Worm (Caenorhabditis elegans) whole organism, young adult: ENCODE measurements around the gene oac-51.
A peak's percentile ranks its signal among the peaks of the same experiment; 100 is the strongest.

Experiments used
- B0019.2 ChIP-seq: fragments of 200-800 bp; sonication (Bioruptor generic); conservative IDR thresholded peaks from 2 replicates; pipeline ENCODE4 v1.3.6; 2022; ENCODE audit warnings: missing genetic modification reagents, missing genetic modification characterization, missing compliant biosample characterization
- B0035.1 ChIP-seq: sonication (generic microtip); optimal IDR thresholded peaks from 2 replicates; lab custom pipeline; 2016; ENCODE audit warnings: missing genetic modification characterization, mild to moderate bottlenecking, missing compliant biosample characterization, missing genotype, missing genetic modification reagents
- B0261.1 ChIP-seq: sonication (generic microtip); optimal IDR thresholded peaks from 2 replicates; lab custom pipeline; 2016; ENCODE audit warnings: mild to moderate bottlenecking, missing genetic modification characterization, moderate library complexity, missing compliant biosample characterization
- C17E4.6 ChIP-seq: fragments of 200-800 bp; sonication (Bioruptor generic); IDR thresholded peaks from 2 replicates; pipeline ENCODE4 v1.3.6; 2022; ENCODE audit warnings: missing genetic modification reagents, missing genetic modification characterization, missing compliant biosample characterization
- F23B12.7 ChIP-seq: sonication (generic microtip); optimal IDR thresholded peaks from 2 replicates; lab custom pipeline; 2017; ENCODE audit warnings: missing genetic modification characterization, mild to moderate bottlenecking, missing compliant biosample characterization, antibody characterized with exemption, moderate library complexity; ENCODE audit not compliant: insufficient read depth
- K11D2.4 ChIP-seq: fragments of 200-800 bp; sonication (Bioruptor generic); IDR thresholded peaks from 2 replicates; pipeline ENCODE4 v1.3.6; 2022; ENCODE audit warnings: missing genetic modification reagents, missing genetic modification characterization, missing compliant biosample characterization
- K12H6.12 ChIP-seq: fragments of 200-800 bp; sonication (Bioruptor generic); optimal IDR thresholded peaks from 2 replicates; lab custom pipeline; 2018; ENCODE audit warnings: mild to moderate bottlenecking, missing genetic modification characterization, missing compliant biosample characterization
- T26A5.8 ChIP-seq: sonication (generic microtip); optimal IDR thresholded peaks from 2 replicates; lab custom pipeline; 2016; ENCODE audit warnings: missing genetic modification characterization, missing compliant biosample characterization
- Y53F4B.3 ChIP-seq: fragments of 200-800 bp; sonication (Bioruptor generic); IDR thresholded peaks from 2 replicates; pipeline ENCODE4 v1.3.6; 2022; ENCODE audit warnings: missing genetic modification reagents, missing genetic modification characterization, missing compliant biosample characterization
- Y56A3A.18 ChIP-seq: fragments of 200-800 bp; sonication (Bioruptor generic); IDR thresholded peaks from 2 replicates; pipeline ENCODE4 v1.3.6; 2022; ENCODE audit warnings: missing genetic modification reagents, missing genetic modification characterization, missing compliant biosample characterization
- aptf-2 ChIP-seq: fragments of 200-800 bp; sonication (Bioruptor generic); conservative IDR thresholded peaks from 2 replicates; pipeline ENCODE4 v1.3.6; 2022; ENCODE audit warnings: missing genetic modification reagents, missing genetic modification characterization, missing compliant biosample characterization
- aptf-3 ChIP-seq: fragments of 200-800 bp; sonication (Bioruptor generic); IDR thresholded peaks from 2 replicates; pipeline ENCODE4 v1.3.6; 2022; ENCODE audit warnings: missing genetic modification characterization, missing compliant biosample characterization
- atf-7 ChIP-seq: sonication (generic microtip); optimal IDR thresholded peaks from 2 replicates; lab custom pipeline; 2017; ENCODE audit warnings: mild to moderate bottlenecking, missing genetic modification characterization, missing compliant biosample characterization
- athp-1 ChIP-seq: sonication (generic microtip); optimal IDR thresholded peaks from 2 replicates; lab custom pipeline; 2017; ENCODE audit warnings: mild to moderate bottlenecking, missing genetic modification characterization, missing compliant biosample characterization
- attf-3 ChIP-seq: fragments of 200-800 bp; sonication (Bioruptor generic); conservative IDR thresholded peaks from 2 replicates; pipeline ENCODE4 v1.3.6; 2022; ENCODE audit warnings: missing genetic modification reagents, missing genetic modification characterization, missing compliant biosample characterization
- attf-6 ChIP-seq: fragments of 200-800 bp; sonication (Bioruptor generic); IDR thresholded peaks from 2 replicates; pipeline ENCODE4 v1.3.6; 2022; ENCODE audit warnings: missing genetic modification reagents, missing genetic modification characterization, missing compliant biosample characterization
- ccch-3 ChIP-seq: fragments of 200-800 bp; sonication (Bioruptor generic); optimal IDR thresholded peaks from 2 replicates; lab custom pipeline; 2018; ENCODE audit warnings: mild to moderate bottlenecking, missing genetic modification characterization, missing compliant biosample characterization
- ceh-58 ChIP-seq: fragments of 200-800 bp; sonication (Bioruptor generic); IDR thresholded peaks from 2 replicates; pipeline ENCODE4 v1.3.6; 2022; ENCODE audit warnings: missing genetic modification characterization, missing compliant biosample characterization
- ceh-79 ChIP-seq: sonication (generic microtip); optimal IDR thresholded peaks from 2 replicates; lab custom pipeline; 2017; ENCODE audit warnings: mild to moderate bottlenecking, missing genetic modification characterization, missing compliant biosample characterization
- egl-18 ChIP-seq: fragments of 200-800 bp; sonication (Bioruptor generic); IDR thresholded peaks from 2 replicates; pipeline ENCODE4 v1.3.6; 2022; ENCODE audit warnings: missing genetic modification reagents, missing genetic modification characterization, missing compliant biosample characterization
- him-1 ChIP-seq: sonication (generic microtip); optimal IDR thresholded peaks from 2 replicates; lab custom pipeline; 2016; ENCODE audit warnings: missing genotype, missing genetic modification reagents, missing genetic modification characterization, missing compliant biosample characterization
- hlh-26 ChIP-seq: fragments of 200-800 bp; sonication (Bioruptor generic); conservative IDR thresholded peaks from 2 replicates; pipeline ENCODE4 v1.3.6; 2022; ENCODE audit warnings: missing genetic modification reagents, missing genetic modification characterization, missing compliant biosample characterization
- hmg-1.2 ChIP-seq: fragments of 200-800 bp; sonication (Bioruptor generic); IDR thresholded peaks from 2 replicates; pipeline ENCODE4 v1.3.6; 2022; ENCODE audit warnings: missing genetic modification reagents, missing genetic modification characterization, missing compliant biosample characterization
- hmg-20 ChIP-seq: fragments of 200-800 bp; sonication (Bioruptor generic); IDR thresholded peaks from 2 replicates; pipeline ENCODE4 v1.3.6; 2022; ENCODE audit warnings: missing genetic modification reagents, missing genetic modification characterization, missing compliant biosample characterization
- lag-1 ChIP-seq: fragments of 200-800 bp; sonication (Bioruptor generic); IDR thresholded peaks from 2 replicates; pipeline ENCODE4 v1.3.6; 2022; ENCODE audit warnings: missing genetic modification reagents, missing genetic modification characterization, missing compliant biosample characterization
- let-607 ChIP-seq, 2 experiments: fragments of 200-800 bp in 1 of 2; sonication (Bioruptor generic) in 1 of 2; sonication (generic microtip) in 1 of 2; optimal IDR thresholded peaks; 2 replicates each; lab custom pipeline; 2016 to 2018; ENCODE audit warnings: mild to moderate bottlenecking in 2 of 2, missing compliant biosample characterization in 2 of 2, missing genetic modification characterization in 2 of 2, moderate library complexity in 2 of 2, missing genotype in 1 of 2
- lin-35 ChIP-seq, 3 experiments: fragments of 150-350 bp in 2 of 3; sonication (generic microtip) in 1 of 3; optimal IDR thresholded peaks; 2 replicates each; lab custom pipeline; 2014 to 2018; ENCODE audit warnings: missing biosample characterization in 3 of 3, missing genetic modification characterization in 3 of 3, missing genetic modification reagents in 3 of 3
- lin-40 ChIP-seq: sonication (generic microtip); optimal IDR thresholded peaks from 2 replicates; lab custom pipeline; 2016; ENCODE audit warnings: missing genetic modification characterization, mild to moderate bottlenecking, missing compliant biosample characterization, missing genotype, missing genetic modification reagents
- nfyb-1 ChIP-seq: fragments of 200-800 bp; sonication (Bioruptor generic); IDR thresholded peaks from 2 replicates; pipeline ENCODE4 v1.3.6; 2022; ENCODE audit warnings: missing genetic modification reagents, missing genetic modification characterization, missing compliant biosample characterization
- nhr-179 ChIP-seq: sonication (generic microtip); optimal IDR thresholded peaks from 2 replicates; lab custom pipeline; 2016; ENCODE audit warnings: mild to moderate bottlenecking, missing genetic modification characterization, missing compliant biosample characterization
- nhr-80 ChIP-seq: sonication (generic microtip); optimal IDR thresholded peaks from 2 replicates; lab custom pipeline; 2016; ENCODE audit warnings: missing genetic modification characterization, missing compliant biosample characterization
- nhr-90 ChIP-seq: sonication (generic microtip); optimal IDR thresholded peaks from 2 replicates; lab custom pipeline; 2016; ENCODE audit warnings: missing genotype, mild to moderate bottlenecking, missing genetic modification characterization, missing compliant biosample characterization
- rcor-1 ChIP-seq: fragments of 200-800 bp; sonication (Bioruptor generic); IDR thresholded peaks from 2 replicates; pipeline ENCODE4 v1.3.6; 2022; ENCODE audit warnings: missing genetic modification reagents, missing genetic modification characterization, missing compliant biosample characterization
- rec-8 ChIP-seq, 2 experiments: sonication (generic microtip); optimal IDR thresholded peaks; 2 replicates each; lab custom pipeline; 2016; ENCODE audit warnings: mild to moderate bottlenecking in 2 of 2, missing genetic modification characterization in 2 of 2, missing genetic modification reagents in 2 of 2, missing genotype in 2 of 2, missing biosample characterization in 1 of 2, missing compliant biosample characterization in 1 of 2, moderate library complexity in 1 of 2
- somi-1 ChIP-seq: fragments of 200-800 bp; sonication (Bioruptor generic); optimal IDR thresholded peaks from 2 replicates; lab custom pipeline; 2018; ENCODE audit warnings: mild to moderate bottlenecking, missing genetic modification characterization, missing compliant biosample characterization
- unc-62 ChIP-seq: fragments of 150-350 bp; optimal IDR thresholded peaks from 2 replicates; lab custom pipeline; 2014; ENCODE audit warnings: missing biosample characterization, missing genetic modification reagents, missing genetic modification characterization
- zim-3 ChIP-seq: sonication (generic microtip); optimal IDR thresholded peaks from 2 replicates; lab custom pipeline; 2017; ENCODE audit warnings: mild to moderate bottlenecking, missing genetic modification characterization, moderate library complexity, missing compliant biosample characterization
- ztf-26 ChIP-seq: sonication (generic microtip); optimal IDR thresholded peaks from 2 replicates; lab custom pipeline; 2017; ENCODE audit warnings: missing genetic modification characterization, missing compliant biosample characterization
- ztf-28 ChIP-seq: fragments of 200-800 bp; sonication (Bioruptor generic); IDR thresholded peaks from 2 replicates; pipeline ENCODE4 v1.3.6; 2022; ENCODE audit warnings: missing genetic modification reagents, missing genetic modification characterization, missing compliant biosample characterization

Gene oac-51

ce11 chrIV:4290472-4290871, 46.1 kb upstream of the oac-51 start, which contains the start of gene dct-7:
Gene dct-7, minus strand, starts transcription at chrIV:4290572.
- TF ChIP-seq aptf-3 (GFP tag; lab: Robert Waterston, UW) (no peak), attf-6 (GFP tag; lab: Robert Waterston, UW) (no peak), rec-8 (tag; optimal IDR thresholded peaks at IDR 0.05; lab: Kevin White, UChicago) (no peak), ztf-28 (no peak), nhr-80 (no peak), ccch-3 (no peak)

- TF ChIP-seq zim-3 (tag; lab: Kevin White, UChicago) = no peak
These were observed 45.4 kb upstream of the oac-51 start, which contains the start of gene F15E6.4 for ce11 chrIV:4291174-4291573. Gene F15E6.4, plus strand, starts transcription at chrIV:4291474.

- TF ChIP-seq hlh-26 (no peak), aptf-2 (GFP tag; lab: Robert Waterston, UW) (no peak), K11D2.4 (GFP tag; lab: Robert Waterston, UW) (no peak), nhr-179 (tag; lab: Kevin White, UChicago) (no peak)
These were observed 44.0 kb upstream of the oac-51 start, which contains the start of gene F15E6.10 for ce11 chrIV:4292569-4292968. Gene F15E6.10, plus strand, starts transcription at chrIV:4292869.

- TF ChIP-seq somi-1 (GFP tag; lab: Kevin White, UChicago) (peak; percentile 14), ceh-58 (GFP tag; lab: Robert Waterston, UW) (no peak), attf-3 (GFP tag; lab: Robert Waterston, UW) (no peak), Y56A3A.18 (GFP tag; lab: Robert Waterston, UW) (no peak), nhr-80 (peak; percentile 1), lin-35 (GFP tag; optimal IDR thresholded peaks at IDR 0.05; lab: Kevin White, UChicago) (no peak), hmg-1.2 (GFP tag; lab: Robert Waterston, UW) (peak; percentile 58; the same call in 1 of the 2 replicates), C17E4.6 (GFP tag; lab: Robert Waterston, UW) (no peak), ztf-28 (no peak), athp-1 (no peak), nfyb-1 (peak; percentile 22; the same call in 1 of the 2 replicates), hlh-26 (no peak), atf-7 (peak; percentile 34), lin-40 (tag; lab: Kevin White, UChicago) (no peak), unc-62 (no peak), ztf-26 (tag; lab: Kevin White, UChicago) (peak; percentile 67)
These were observed 42.0 kb upstream of the oac-51 start, which contains the start of gene F15E6.3 for ce11 chrIV:4294552-4294951. Gene F15E6.3, plus strand, starts transcription at chrIV:4294895.

DNA sequence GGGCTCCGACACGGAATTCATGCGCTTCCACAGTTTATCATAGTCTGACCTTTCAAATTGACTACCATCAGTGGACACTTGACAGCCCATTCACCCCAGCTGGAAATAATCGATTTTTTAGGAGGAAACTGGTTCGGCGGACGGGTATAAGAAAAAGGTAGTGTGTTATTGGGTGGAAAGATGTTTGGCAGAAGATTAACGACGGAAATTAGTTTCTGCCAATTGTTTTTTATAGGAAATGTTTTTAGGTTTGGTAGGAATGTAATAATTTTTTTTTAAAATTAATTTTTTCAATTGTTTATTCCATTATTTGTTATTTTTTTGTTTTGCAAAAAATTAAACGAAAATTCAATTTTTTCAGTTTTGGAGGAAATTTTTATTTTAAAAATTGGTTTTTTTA, 37.6 kb upstream of the oac-51 start, which contains the start of gene F15E6.9:
TSS of gene F15E6.9 (minus strand) at position 101 of the 400 bp plus-strand sequence.
- TF ChIP-seq let-607 (tag; optimal IDR thresholded peaks at IDR 0.05; lab: Kevin White, UChicago) (no peak), rcor-1 (no peak), aptf-3 (GFP tag; lab: Robert Waterston, UW) (no peak), hmg-20 (GFP tag; lab: Robert Waterston, UW) (no peak), lag-1 (GFP tag; lab: Robert Waterston, UW) (no peak), ceh-79 (tag; lab: Kevin White, UChicago) (no peak), attf-6 (GFP tag; lab: Robert Waterston, UW) (no peak), nhr-90 (no peak), B0261.1 (no peak), attf-3 (GFP tag; lab: Robert Waterston, UW) (no peak), Y53F4B.3 (no peak), B0035.1 (no peak), T26A5.8 (tag; lab: Kevin White, UChicago) (no peak), K12H6.12 (tag; lab: Kevin White, UChicago) (no peak), F23B12.7 (no peak), egl-18 (GFP tag; lab: Robert Waterston, UW) (no peak), B0019.2 (GFP tag; lab: Robert Waterston, UW) (no peak), him-1 (tag; lab: Kevin White, UChicago) (no peak)
